Fruit fly (Drosophila melanogaster): ENCODE data around the gene Stt3A.

Stt3A gene

DNA sequence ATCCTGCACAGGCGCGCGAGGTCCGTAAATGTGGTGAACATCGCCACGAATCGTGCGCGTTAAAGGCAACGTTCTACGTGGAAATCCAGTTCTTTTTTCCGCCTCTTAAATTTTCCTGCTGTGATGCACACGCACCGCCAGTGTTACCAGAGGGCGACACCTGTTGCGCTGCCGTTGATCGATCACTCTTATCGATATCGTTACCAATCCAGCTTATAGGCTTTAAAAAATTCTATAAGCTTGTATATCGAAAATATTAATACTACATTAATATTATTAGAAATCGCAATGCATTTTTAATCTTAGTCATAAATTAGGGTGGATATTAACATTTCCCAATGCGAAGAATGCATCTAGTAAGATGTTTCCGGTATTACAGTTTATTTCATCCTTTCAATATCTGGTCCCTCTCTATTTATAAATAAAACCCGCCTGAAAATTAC is 21.9 kb downstream of the Stt3A start, which contains the start of gene CG1529 (continued):
- TF ChIP-seq Vsx1 (GFP tag; optimal IDR thresholded peaks at IDR 0.05) (no peak), Hsf (GFP tag; optimal IDR thresholded peaks at IDR 0.05) (no peak), sug (tag; optimal IDR thresholded peaks at IDR 0.05) (no peak), ab (GFP tag; optimal IDR thresholded peaks at IDR 0.05) (no peak), sob (GFP tag; IDR thresholded peaks at IDR 0.05) (no peak), al (GFP tag; IDR thresholded peaks at IDR 0.05) (no peak), tup (GFP tag; optimal IDR thresholded peaks at IDR 0.05) (no peak), H2.0 (GFP tag; IDR thresholded peaks at IDR 0.05) (no peak), Dfd (GFP tag; optimal IDR thresholded peaks at IDR 0.05) (no peak), CG10321 (GFP tag; IDR thresholded peaks at IDR 0.05) (no peak), MTF-1 (GFP tag; optimal IDR thresholded peaks at IDR 0.05; ENCODE audit: borderline replicate concordance) (no peak), jumu (GFP tag; optimal IDR thresholded peaks at IDR 0.05) (no peak), dpn (GFP tag; optimal IDR thresholded peaks at IDR 0.05) (no peak), CG10543 (GFP tag; optimal IDR thresholded peaks at IDR 0.05) (no peak), CG2199 (GFP tag; IDR thresholded peaks at IDR 0.05) (no peak), chinmo (GFP tag; IDR thresholded peaks at IDR 0.05; ENCODE audit: partially characterized antibody) (0 out of 4 replicates have a peak, but pooled peaks have one; percentile 12), CG8924 (tag; optimal IDR thresholded peaks at IDR 0.05) (no peak), CG7556 (GFP tag; optimal IDR thresholded peaks at IDR 0.05) (no peak), nerfin-1 (tag; optimal IDR thresholded peaks at IDR 0.05) (no peak), chif (GFP tag; optimal IDR thresholded peaks at IDR 0.05) (no peak), sd (tag; optimal IDR thresholded peaks at IDR 0.05) (no peak), CG8089 (GFP tag; optimal IDR thresholded peaks at IDR 0.05) (no peak), CG11093 (GFP tag; IDR thresholded peaks at IDR 0.05) (no peak), CG13775 (GFP tag; optimal IDR thresholded peaks at IDR 0.05) (no peak), bigmax (GFP tag; optimal IDR thresholded peaks at IDR 0.05) (no peak), CG16813 (GFP tag; IDR thresholded peaks at IDR 0.05; ENCODE audit: partially characterized antibody) (peak; percentile 27; the same call in 1 of the 3 replicates), CG1832 (GFP tag; optimal IDR thresholded peaks at IDR 0.05) (no peak), CG8290 (GFP tag; optimal IDR thresholded peaks at IDR 0.05) (peak; percentile 40), CG8290 (tag; optimal IDR thresholded peaks at IDR 0.05) (peak in 1 of 2 experiments; percentile 10), CG12071 (GFP tag; optimal IDR thresholded peaks at IDR 0.05) (no peak), CTCF (GFP tag; optimal IDR thresholded peaks at IDR 0.05) (no peak), Blimp-1 (GFP tag; optimal IDR thresholded peaks at IDR 0.05) (no peak), Awh (GFP tag; IDR thresholded peaks at IDR 0.05) (no peak), Gsc (GFP tag; IDR thresholded peaks at IDR 0.05) (no peak), vvl (GFP tag; IDR thresholded peaks at IDR 0.05) (no peak), CG8765 (GFP tag; IDR thresholded peaks at IDR 0.05) (no peak), HLH4C (GFP tag; IDR thresholded peaks at IDR 0.05; ENCODE audit: partially characterized antibody) (peak; percentile 51), gt (GFP tag; IDR thresholded peaks at IDR 0.05) (no peak), esg (GFP tag; conservative IDR thresholded peaks at IDR 0.05) (no peak), Lhr (GFP tag; optimal IDR thresholded peaks at IDR 0.05) (peak; percentile 19), sr (GFP tag; IDR thresholded peaks at IDR 0.05) (no peak), Fer3 (tag; optimal IDR thresholded peaks at IDR 0.05) (no peak), CG33557 (GFP tag; optimal IDR thresholded peaks at IDR 0.05) (no peak), Tbp (GFP tag; optimal IDR thresholded peaks at IDR 0.05) (no peak), CG2712 (tag; optimal IDR thresholded peaks at IDR 0.05) (no peak), Eip74EF (GFP tag; optimal IDR thresholded peaks at IDR 0.05) (no peak), CG34376 (GFP tag; optimal IDR thresholded peaks at IDR 0.05) (no peak), bbx (GFP tag; IDR thresholded peaks at IDR 0.05; ENCODE audit: partially characterized antibody) (peak; percentile 35; the same call in 1 of the 2 replicates), kah (GFP tag; optimal IDR thresholded peaks at IDR 0.05) (peak; percentile 96), Ets65A (GFP tag) (no peak), peb (GFP tag; IDR thresholded peaks at IDR 0.05) (no peak), CG8388 (GFP tag; optimal IDR thresholded peaks at IDR 0.05) (no peak)
